Worm (Caenorhabditis elegans) whole organism, midembryonic: ENCODE data around the gene vha-13.

ENCODE experiments used
- T22C8.4 ChIP-seq: fragments of 200-800 bp; sonication (Bioruptor generic); IDR thresholded peaks from 2 replicates; pipeline ENCODE4 v1.3.6; 2022; ENCODE audit warnings: missing genetic modification characterization, missing compliant biosample characterization
- cog-1 ChIP-seq: sonication (generic microtip); optimal IDR thresholded peaks from 2 replicates; lab custom pipeline; 2016; ENCODE audit warnings: missing genetic modification characterization, missing compliant biosample characterization
- flt-1 ChIP-seq: fragments of 200-800 bp; sonication (Bioruptor generic); IDR thresholded peaks from 2 replicates; pipeline ENCODE4 v1.3.6; 2022; ENCODE audit warnings: missing genetic modification characterization, missing compliant biosample characterization
- klf-2 ChIP-seq: fragments of 200-800 bp; sonication (Bioruptor generic); conservative IDR thresholded peaks from 2 replicates; pipeline ENCODE4 v1.3.6; 2022; ENCODE audit warnings: missing genetic modification reagents, missing genetic modification characterization, missing compliant biosample characterization
- med-1 ChIP-seq: sonication (generic microtip); optimal IDR thresholded peaks from 2 replicates; lab custom pipeline; 2017; ENCODE audit warnings: missing genetic modification characterization, mild to moderate bottlenecking, missing compliant biosample characterization, antibody characterized with exemption, missing genetic modification reagents; ENCODE audit not compliant: insufficient read depth
- ref-1 ChIP-seq: fragments of 200-800 bp; sonication (Bioruptor generic); conservative IDR thresholded peaks from 2 replicates; pipeline ENCODE4 v1.3.6; 2022; ENCODE audit warnings: missing genetic modification reagents, missing genetic modification characterization, missing compliant biosample characterization
- tab-1 ChIP-seq: fragments of 200-800 bp; sonication (Bioruptor generic); IDR thresholded peaks from 2 replicates; pipeline ENCODE4 v1.3.6; 2022; ENCODE audit warnings: missing genetic modification characterization, missing compliant biosample characterization
- ztf-23 ChIP-seq: fragments of 200-800 bp; sonication (Bioruptor generic); IDR thresholded peaks from 2 replicates; pipeline ENCODE4 v1.3.6; 2022; ENCODE audit warnings: missing genetic modification reagents, missing genetic modification characterization, missing compliant biosample characterization

- TF ChIP-seq flt-1 (no peak), T22C8.4 (GFP tag; lab: Robert Waterston, UW) (no peak), med-1 (GFP tag; lab: Kevin White, UChicago) (no peak), ztf-23 (GFP tag; lab: Robert Waterston, UW) (no peak), cog-1 (tag; lab: Kevin White, UChicago) (no peak), klf-2 (GFP tag; lab: Robert Waterston, UW) (no peak), tab-1 (no peak), ref-1 (GFP tag; lab: Robert Waterston, UW) (no peak)
These were observed 14.9 kb upstream of the vha-13 start, which contains the start of gene srm-6 for ce11 chrV:14336655-14337054.
